Fruit fly (Drosophila melanogaster) Kc167 (cell line): ENCODE measurements around the gene CG33658.

Source experiments
- Myc ChIP-seq: fragments of >200 bp; optimal IDR thresholded peaks from 2 replicates; lab custom pipeline; 2017; ENCODE audit warnings: missing external identifiers
- Sin3A ChIP-seq: fragments of >200 bp; optimal IDR thresholded peaks from 2 replicates; lab custom pipeline; 2018; ENCODE audit warnings: missing external identifiers
- h ChIP-seq: fragments of >200 bp; optimal IDR thresholded peaks from 3 replicates; lab custom pipeline; 2018; ENCODE audit warnings: missing external identifiers
- insv ChIP-seq: fragments of >200 bp; optimal IDR thresholded peaks from 3 replicates; lab custom pipeline; 2018; ENCODE audit warnings: missing external identifiers
- psq ChIP-seq: fragments of >200 bp; optimal IDR thresholded peaks from 2 replicates; lab custom pipeline; 2017; ENCODE audit warnings: missing external identifiers
- ttk ChIP-seq: sonication (Bioruptor generic); optimal IDR thresholded peaks from 2 replicates; lab custom pipeline; 2017; ENCODE audit warnings: missing external identifiers

Gene CG33658

dm6 chr3R:24864719-24865400 is 23.9 kb upstream of the CG33658 start, which contains the start of the genes Srg1 and Elal:
Gene Srg1, minus strand, starts transcription at chr3R:24864732.
Gene Elal, plus strand, starts transcription at chr3R:24865350.
- TF ChIP-seq h (lab: Kevin White, UChicago) (no peak), ttk (lab: Kevin White, UChicago) (no peak), Myc (lab: Kevin White, UChicago) (no peak), insv (lab: Kevin White, UChicago) (no peak), psq (no peak), Sin3A (no peak)

dm6 chr3R:24863894-24864293 is 22.9 kb upstream of the CG33658 start:
- no peak for TF ChIP-seq psq
- no peak for TF ChIP-seq Sin3A
- no peak for TF ChIP-seq ttk (lab: Kevin White, UChicago)
- no peak for TF ChIP-seq Myc (lab: Kevin White, UChicago)
- no peak for TF ChIP-seq h (lab: Kevin White, UChicago)
- no peak for TF ChIP-seq insv (lab: Kevin White, UChicago)

dm6 chr3R:24862574-24863089 is 21.7 kb upstream of the CG33658 start, which contains the start of gene CG7016:
Gene CG7016, plus strand, starts transcription at chr3R:24862931.
- no peak for TF ChIP-seq psq
- no peak for TF ChIP-seq Myc (lab: Kevin White, UChicago)

- TF ChIP-seq ttk (lab: Kevin White, UChicago), result no peak
- no peak for TF ChIP-seq Myc (lab: Kevin White, UChicago)
- no peak for TF ChIP-seq insv (lab: Kevin White, UChicago)
- no peak for TF ChIP-seq h (lab: Kevin White, UChicago)
- no peak for TF ChIP-seq psq
- no peak for TF ChIP-seq Sin3A
Measured at dm6 chr3R:24862065-24862464, 21.1 kb upstream of the CG33658 start, which contains the start of gene CG13640. Gene CG13640, minus strand, starts transcription at chr3R:24862165.

- TF ChIP-seq psq (no peak), ttk (lab: Kevin White, UChicago) (no peak), Myc (lab: Kevin White, UChicago) (no peak), h (lab: Kevin White, UChicago) (no peak), insv (lab: Kevin White, UChicago) (no peak), Sin3A (no peak)
Measured at dm6 chr3R:24860316-24860826, 19.4 kb upstream of the CG33658 start, which contains the start of gene CG13639. Gene CG13639, minus strand, starts transcription at chr3R:24860366.

- TF ChIP-seq Myc (lab: Kevin White, UChicago) (no peak), h (lab: Kevin White, UChicago) (no peak), insv (lab: Kevin White, UChicago) (no peak), Sin3A (no peak), psq (no peak)
Measured at dm6 chr3R:24859701-24860100, 18.7 kb upstream of the CG33658 start, which contains the start of gene ppk22. Gene ppk22, minus strand, starts transcription at chr3R:24859801.

- TF ChIP-seq Sin3A, result no peak
- no peak for TF ChIP-seq ttk (lab: Kevin White, UChicago)
- no peak for TF ChIP-seq Myc (lab: Kevin White, UChicago)
- TF ChIP-seq insv (lab: Kevin White, UChicago), result no peak
- no peak for TF ChIP-seq psq
- no peak for TF ChIP-seq h (lab: Kevin White, UChicago)
Measured at dm6 chr3R:24857459-24857858, 16.5 kb upstream of the CG33658 start, which contains the start of gene CAH4. Gene CAH4, minus strand, starts transcription at chr3R:24857559.

- TF ChIP-seq psq (no peak), ttk (lab: Kevin White, UChicago) (no peak), Sin3A (no peak), h (lab: Kevin White, UChicago) (no peak), insv (lab: Kevin White, UChicago) (no peak), Myc (lab: Kevin White, UChicago) (no peak)
Measured at dm6 chr3R:24856143-24856542, 15.2 kb upstream of the CG33658 start, which contains the start of gene HDAC11. Gene HDAC11, minus strand, starts transcription at chr3R:24856243.

dm6 chr3R:24851429-24851828 is 10.5 kb upstream of the CG33658 start, which contains the start of gene Nct:
Gene Nct, plus strand, starts transcription at chr3R:24851601.
- no peak for TF ChIP-seq Sin3A
- TF ChIP-seq insv (lab: Kevin White, UChicago), result no peak
- TF ChIP-seq psq, result no peak
- no peak for TF ChIP-seq Myc (lab: Kevin White, UChicago)
- TF ChIP-seq h (lab: Kevin White, UChicago), result no peak
- TF ChIP-seq ttk (lab: Kevin White, UChicago), result no peak

dm6 chr3R:24850420-24850819 is 9.5 kb upstream of the CG33658 start, which contains the start of gene CG7006:
Gene CG7006, plus strand, starts transcription at chr3R:24850627.
- TF ChIP-seq Myc (lab: Kevin White, UChicago) (no peak), psq (no peak), Sin3A (no peak), h (lab: Kevin White, UChicago) (no peak), insv (lab: Kevin White, UChicago) (no peak), ttk (lab: Kevin White, UChicago) (no peak)

- no peak for TF ChIP-seq ttk (lab: Kevin White, UChicago)
- no peak for TF ChIP-seq Sin3A
- TF ChIP-seq psq, result no peak
- TF ChIP-seq h (lab: Kevin White, UChicago), result no peak
- TF ChIP-seq insv (lab: Kevin White, UChicago), result no peak
- TF ChIP-seq Myc (lab: Kevin White, UChicago), result no peak
Measured at dm6 chr3R:24845952-24846848, 5.2 kb upstream of the CG33658 start.
